Fruit fly (Drosophila melanogaster) whole organism, embryonic: Measurements from ENCODE around the gene Piezo.

Source experiments
- Asciz ChIP-seq: fragments of 200-800 bp; sonication (Bioruptor generic); optimal IDR thresholded peaks from 2 replicates; lab custom pipeline; 2017; ENCODE audit warnings: missing biosample characterization, mild to moderate bottlenecking, missing genetic modification characterization, missing genetic modification reagents
- CG1024 ChIP-seq: fragments of 200-800 bp; sonication (Bioruptor generic); IDR thresholded peaks from 2 replicates; pipeline ENCODE4 v1.3.6; 2022; ENCODE audit warnings: missing biosample characterization, missing genetic modification characterization
- CG10462 ChIP-seq: fragments of 200-800 bp; sonication (Bioruptor generic); optimal IDR thresholded peaks from 2 replicates; lab custom pipeline; 2016; ENCODE audit warnings: missing biosample characterization, missing genetic modification characterization
- CG12155 ChIP-seq: fragments of 200-800 bp; sonication (Bioruptor generic); optimal IDR thresholded peaks from 3 replicates; lab custom pipeline; 2016; ENCODE audit warnings: missing biosample characterization, missing genetic modification characterization
- CG1233 ChIP-seq: fragments of 200-800 bp; sonication (Bioruptor generic); optimal IDR thresholded peaks from 4 replicates; lab custom pipeline; 2018; ENCODE audit warnings: missing biosample characterization, mild to moderate bottlenecking, missing genetic modification characterization
- CG14667 ChIP-seq: fragments of 200-800 bp; sonication (Bioruptor generic); IDR thresholded peaks from 2 replicates; pipeline ENCODE4 v1.3.6; 2022; ENCODE audit warnings: missing biosample characterization, missing genetic modification characterization
- CG17568 ChIP-seq: fragments of 200-800 bp; sonication (Bioruptor generic); optimal IDR thresholded peaks from 2 replicates; lab custom pipeline; 2018; ENCODE audit warnings: missing biosample characterization, mild to moderate bottlenecking, missing genetic modification characterization, moderate library complexity
- CG2116 ChIP-seq: fragments of 200-800 bp; sonication (Bioruptor generic); optimal IDR thresholded peaks from 3 replicates; lab custom pipeline; 2018; ENCODE audit warnings: missing biosample characterization, mild to moderate bottlenecking, missing genetic modification characterization
- CG2199 ChIP-seq: fragments of 200-800 bp; sonication (Bioruptor generic); IDR thresholded peaks from 3 replicates; pipeline ENCODE4 v1.3.6; 2022; ENCODE audit warnings: missing biosample characterization, missing genetic modification characterization
- CG31224 ChIP-seq: fragments of 200-800 bp; sonication (Bioruptor generic); IDR thresholded peaks from 2 replicates; pipeline ENCODE4 v1.3.6; 2022; ENCODE audit warnings: missing biosample characterization, missing genetic modification characterization
- CG34422 ChIP-seq: fragments of 200-800 bp; sonication (Bioruptor generic); IDR thresholded peaks from 3 replicates; pipeline ENCODE4 v1.3.6; 2022; ENCODE audit warnings: missing biosample characterization, missing genetic modification characterization
- CG4617 ChIP-seq: fragments of 200-800 bp; sonication (Bioruptor generic); optimal IDR thresholded peaks from 3 replicates; lab custom pipeline; 2016; ENCODE audit warnings: missing biosample characterization, missing genetic modification characterization, borderline replicate concordance
- CG6683 ChIP-seq: fragments of 200-800 bp; sonication (Bioruptor generic); optimal IDR thresholded peaks from 2 replicates; lab custom pipeline; 2017; ENCODE audit warnings: missing biosample characterization, mild to moderate bottlenecking, missing genetic modification characterization, missing genetic modification reagents
- CG7556 ChIP-seq: fragments of 200-800 bp; sonication (Bioruptor generic); optimal IDR thresholded peaks from 2 replicates; lab custom pipeline; 2017; ENCODE audit warnings: missing biosample characterization, mild to moderate bottlenecking, missing genetic modification characterization
- CG7987 ChIP-seq: fragments of 200-800 bp; sonication (Bioruptor generic); optimal IDR thresholded peaks from 2 replicates; lab custom pipeline; 2018; ENCODE audit warnings: missing biosample characterization, mild to moderate bottlenecking, missing genetic modification characterization, moderate library complexity
- CG8359 ChIP-seq: fragments of 200-800 bp; sonication (Bioruptor generic); optimal IDR thresholded peaks from 2 replicates; lab custom pipeline; 2017; ENCODE audit warnings: missing biosample characterization, mild to moderate bottlenecking, missing genetic modification characterization, borderline replicate concordance
- CG9609 ChIP-seq: fragments of 200-800 bp; sonication (Bioruptor generic); optimal IDR thresholded peaks from 3 replicates; lab custom pipeline; 2016; ENCODE audit warnings: missing biosample characterization, missing genetic modification characterization
- D19B ChIP-seq: fragments of 200-800 bp; sonication (Bioruptor generic); optimal IDR thresholded peaks from 2 replicates; lab custom pipeline; 2017; ENCODE audit warnings: missing biosample characterization, mild to moderate bottlenecking, missing genetic modification characterization
- Dip3 ChIP-seq: fragments of 200-800 bp; sonication (Bioruptor generic); optimal IDR thresholded peaks from 3 replicates; lab custom pipeline; 2016; ENCODE audit warnings: missing biosample characterization, missing genetic modification characterization
- Ets65A ChIP-seq: fragments of 200-800 bp; sonication (Bioruptor generic); peaks from one replicate; lab custom pipeline; 2016; ENCODE audit warnings: missing biosample characterization, missing genetic modification characterization
- GATAe ChIP-seq: fragments of 200-800 bp; sonication (Bioruptor generic); conservative IDR thresholded peaks from 2 replicates; pipeline ENCODE4 v1.3.6; 2022; ENCODE audit warnings: missing biosample characterization, missing genetic modification characterization
- HLH54F ChIP-seq: fragments of 200-800 bp; sonication (Bioruptor generic); optimal IDR thresholded peaks from 3 replicates; lab custom pipeline; 2016; ENCODE audit warnings: missing biosample characterization, missing genetic modification characterization
- Hmr ChIP-seq: fragments of 200-800 bp; sonication (Bioruptor generic); optimal IDR thresholded peaks from 3 replicates; lab custom pipeline; 2017; ENCODE audit warnings: mild to moderate bottlenecking, missing biosample characterization, missing genetic modification reagents, missing genetic modification characterization
- Hr51 ChIP-seq, 2 experiments: fragments of 200-800 bp; sonication (Bioruptor generic); optimal IDR thresholded peaks; 2 replicates in 1 of 2; 3 replicates in 1 of 2; lab custom pipeline; 2016 to 2018; ENCODE audit warnings: missing biosample characterization in 2 of 2, missing genetic modification characterization in 2 of 2, mild to moderate bottlenecking in 1 of 2, moderate library complexity in 1 of 2
- Med ChIP-seq: fragments of 200-800 bp; sonication (Bioruptor generic); peaks from one replicate; lab custom pipeline; 2016; ENCODE audit warnings: missing biosample characterization, missing genetic modification characterization, mild to moderate bottlenecking, inconsistent platforms, moderate library complexity
- Meics ChIP-seq: fragments of 200-800 bp; sonication (Bioruptor generic); optimal IDR thresholded peaks from 2 replicates; lab custom pipeline; 2017; ENCODE audit warnings: missing biosample characterization, mild to moderate bottlenecking, missing genetic modification characterization
- NK7.1 ChIP-seq: fragments of 200-800 bp; sonication (Bioruptor generic); optimal IDR thresholded peaks from 3 replicates; lab custom pipeline; 2016; ENCODE audit warnings: missing biosample characterization, missing genetic modification characterization
- Neu2 ChIP-seq: fragments of 200-800 bp; sonication (Bioruptor generic); optimal IDR thresholded peaks from 3 replicates; lab custom pipeline; 2016; ENCODE audit warnings: missing biosample characterization, missing genetic modification characterization, borderline replicate concordance
- Nf-YC ChIP-seq: fragments of 200-800 bp; optimal IDR thresholded peaks from 3 replicates; lab custom pipeline; 2019; ENCODE audit warnings: missing biosample characterization, mild to moderate bottlenecking, missing genetic modification characterization, moderate library complexity
- PHDP ChIP-seq: fragments of 200-800 bp; sonication (Bioruptor generic); optimal IDR thresholded peaks from 3 replicates; lab custom pipeline; 2018; ENCODE audit warnings: missing biosample characterization, mild to moderate bottlenecking, missing genetic modification characterization, moderate library complexity
- Ravus ChIP-seq: fragments of 200-800 bp; sonication (Bioruptor generic); IDR thresholded peaks from 2 replicates; pipeline ENCODE4 v1.3.6; 2022; ENCODE audit warnings: missing biosample characterization, missing genetic modification characterization
- TFAM ChIP-seq: fragments of 200-800 bp; sonication (Bioruptor generic); optimal IDR thresholded peaks from 2 replicates; lab custom pipeline; 2017; ENCODE audit warnings: missing biosample characterization, missing genetic modification characterization, inconsistent platforms
- az2 ChIP-seq: fragments of 200-800 bp; sonication (Bioruptor generic); optimal IDR thresholded peaks from 3 replicates; lab custom pipeline; 2016; ENCODE audit warnings: missing biosample characterization, missing genetic modification characterization
- bcd ChIP-seq: fragments of 200-800 bp; sonication (Bioruptor generic); optimal IDR thresholded peaks from 2 replicates; lab custom pipeline; 2017; ENCODE audit warnings: missing biosample characterization, mild to moderate bottlenecking, missing genetic modification characterization
- cad ChIP-seq: fragments of >200 bp; optimal IDR thresholded peaks from 2 replicates; lab custom pipeline; 2017; ENCODE audit warnings: missing biosample characterization, missing genetic modification characterization
- crc ChIP-seq: fragments of 200-800 bp; sonication (Bioruptor generic); optimal IDR thresholded peaks from 2 replicates; lab custom pipeline; 2016; ENCODE audit warnings: missing biosample characterization, missing genetic modification characterization
- eyg ChIP-seq: fragments of 200-800 bp; sonication (Bioruptor generic); optimal IDR thresholded peaks from 3 replicates; lab custom pipeline; 2016; ENCODE audit warnings: missing biosample characterization, missing genetic modification characterization
- ftz-f1 ChIP-seq: fragments of 200-800 bp; sonication (Bioruptor generic); optimal IDR thresholded peaks from 2 replicates; lab custom pipeline; 2016; ENCODE audit warnings: missing biosample characterization, missing genetic modification characterization
- gcm ChIP-seq: fragments of 200-800 bp; sonication (Bioruptor generic); optimal IDR thresholded peaks from 2 replicates; lab custom pipeline; 2019; ENCODE audit warnings: missing biosample characterization, mild to moderate bottlenecking, missing genetic modification characterization, moderate library complexity
- gem ChIP-seq: fragments of 200-800 bp; sonication (Bioruptor generic); optimal IDR thresholded peaks from 2 replicates; lab custom pipeline; 2019; ENCODE audit warnings: missing biosample characterization, mild to moderate bottlenecking, missing genetic modification characterization, moderate library complexity
- gfzf ChIP-seq: fragments of 200-800 bp; sonication (Bioruptor generic); optimal IDR thresholded peaks from 2 replicates; lab custom pipeline; 2016; ENCODE audit warnings: missing biosample characterization, mild to moderate bottlenecking, missing genetic modification characterization, moderate library complexity
- gro ChIP-seq: fragments of 200-800 bp; sonication (Bioruptor generic); optimal IDR thresholded peaks from 2 replicates; lab custom pipeline; 2016; ENCODE audit warnings: missing biosample characterization, missing genetic modification characterization
- gsb-n ChIP-seq: fragments of 200-800 bp; sonication (Bioruptor generic); optimal IDR thresholded peaks from 3 replicates; lab custom pipeline; 2018; ENCODE audit warnings: missing biosample characterization, mild to moderate bottlenecking, missing genetic modification characterization
- hth ChIP-seq: fragments of >200 bp; optimal IDR thresholded peaks from 2 replicates; lab custom pipeline; 2017; ENCODE audit warnings: inconsistent platforms
- kni ChIP-seq: fragments of 200-800 bp; sonication (Bioruptor generic); optimal IDR thresholded peaks from 3 replicates; lab custom pipeline; 2017; ENCODE audit warnings: mild to moderate bottlenecking, missing biosample characterization, missing genetic modification reagents, missing genetic modification characterization
- maf-S ChIP-seq: fragments of 200-800 bp; sonication (Bioruptor generic); optimal IDR thresholded peaks from 2 replicates; lab custom pipeline; 2016; ENCODE audit warnings: missing biosample characterization, missing genetic modification characterization
- nmo ChIP-seq: fragments of 200-800 bp; sonication (Bioruptor generic); optimal IDR thresholded peaks from 2 replicates; lab custom pipeline; 2018; ENCODE audit warnings: missing biosample characterization, mild to moderate bottlenecking, missing genetic modification characterization, moderate library complexity
- onecut ChIP-seq: fragments of 200-800 bp; sonication (Bioruptor generic); IDR thresholded peaks from 2 replicates; pipeline ENCODE4 v1.3.6; 2022; ENCODE audit warnings: missing biosample characterization, missing genetic modification characterization
- tll ChIP-seq, 2 experiments: fragments of 200-800 bp in 1 of 2; fragments of >200 bp in 1 of 2; sonication (Bioruptor generic) in 1 of 2; optimal IDR thresholded peaks; 2 replicates each; lab custom pipeline; 2017 to 2019; ENCODE audit warnings: missing biosample characterization in 2 of 2, missing genetic modification characterization in 2 of 2, mild to moderate bottlenecking in 1 of 2, moderate library complexity in 1 of 2
- tup ChIP-seq: fragments of 200-800 bp; sonication (Bioruptor generic); optimal IDR thresholded peaks from 2 replicates; lab custom pipeline; 2016; ENCODE audit warnings: missing biosample characterization, mild to moderate bottlenecking, missing genetic modification characterization, moderate library complexity
- zen2 ChIP-seq: fragments of 200-800 bp; sonication (Bioruptor generic); IDR thresholded peaks from 3 replicates; pipeline ENCODE4 v1.3.6; 2022; ENCODE audit warnings: missing biosample characterization, missing genetic modification characterization; ENCODE audit not compliant: partially characterized antibody
- zf30C ChIP-seq: fragments of 200-800 bp; sonication (Bioruptor generic); optimal IDR thresholded peaks from 3 replicates; lab custom pipeline; 2018; ENCODE audit warnings: missing biosample characterization, mild to moderate bottlenecking, missing genetic modification characterization

The Piezo gene

DNA sequence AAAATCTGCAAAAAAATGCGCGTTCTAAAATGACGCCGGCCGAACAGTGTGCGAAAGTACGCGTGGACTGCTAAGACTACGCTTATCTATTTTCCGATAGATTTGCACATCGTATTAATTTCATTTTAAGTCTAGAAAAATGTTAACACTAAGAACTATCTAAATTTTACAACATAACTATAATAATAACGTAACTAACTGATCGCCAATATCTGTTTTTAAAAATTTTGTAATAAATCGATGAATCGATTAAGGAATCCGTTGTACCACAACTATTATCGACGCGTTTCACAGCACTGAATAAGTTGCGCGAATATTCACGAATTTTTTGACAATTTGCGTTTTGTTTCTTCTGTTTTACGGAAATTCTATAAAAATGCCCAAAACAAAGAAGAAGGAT is 48.2 kb downstream of the Piezo start, which contains the start of gene Ssb-c31a (continued):
- TF ChIP-seq NK7.1 (GFP tag; lab: Kevin White, UChicago) (no peak), Nf-YC (peak; percentile 57), hth (lab: Kevin White, UChicago) (no peak), gsb-n (tag; lab: Kevin White, UChicago) (peak; percentile 23), Ravus (GFP tag; lab: Robert Waterston, UW) (no peak), crc (no peak), CG31224 (GFP tag; lab: Robert Waterston, UW) (peak; percentile 25; the same call in 1 of the 2 replicates), zf30C (GFP tag; lab: Kevin White, UChicago) (no peak), Ets65A (GFP tag; lab: Kevin White, UChicago) (no peak), Hr51 (GFP tag; optimal IDR thresholded peaks at IDR 0.05; lab: Kevin White, UChicago) (peak; percentile 31 to 48), nmo (peak; percentile 64), zen2 (peak; percentile 28; the same call in 1 of the 3 replicates), CG14667 (GFP tag; lab: Robert Waterston, UW) (no peak), PHDP (tag; lab: Kevin White, UChicago) (peak; percentile 43), tll (GFP tag; optimal IDR thresholded peaks at IDR 0.05; lab: Kevin White, UChicago) (peak in 1 of 2 experiments; percentile 21), Asciz (GFP tag; lab: Kevin White, UChicago) (no peak), cad (no peak), tup (peak; percentile 28), CG4617 (peak; percentile 68), HLH54F (peak; percentile 53), CG7556 (GFP tag; lab: Kevin White, UChicago) (peak; percentile 55), CG1024 (no peak), bcd (peak; percentile 55), D19B (GFP tag; lab: Kevin White, UChicago) (no peak), gem (tag; lab: Kevin White, UChicago) (peak; percentile 57), az2 (GFP tag; lab: Kevin White, UChicago) (peak; percentile 46), CG1233 (peak; percentile 31), maf-S (peak; percentile 51), TFAM (GFP tag; lab: Kevin White, UChicago) (no peak), ftz-f1 (GFP tag; lab: Kevin White, UChicago) (no peak), onecut (GFP tag; lab: Robert Waterston, UW) (peak; percentile 88), CG2199 (no peak), Dip3 (GFP tag; lab: Kevin White, UChicago) (peak; percentile 44), CG9609 (GFP tag; lab: Kevin White, UChicago) (peak; percentile 4), eyg (GFP tag; lab: Kevin White, UChicago) (no peak), GATAe (GFP tag; lab: Robert Waterston, UW) (peak; percentile 68), CG6683 (no peak), CG2116 (GFP tag; lab: Kevin White, UChicago) (peak; percentile 79), Med (GFP tag; lab: Kevin White, UChicago) (peak; percentile 89), gfzf (GFP tag; lab: Kevin White, UChicago) (peak; percentile 9), gcm (GFP tag; lab: Kevin White, UChicago) (no peak)

DNA sequence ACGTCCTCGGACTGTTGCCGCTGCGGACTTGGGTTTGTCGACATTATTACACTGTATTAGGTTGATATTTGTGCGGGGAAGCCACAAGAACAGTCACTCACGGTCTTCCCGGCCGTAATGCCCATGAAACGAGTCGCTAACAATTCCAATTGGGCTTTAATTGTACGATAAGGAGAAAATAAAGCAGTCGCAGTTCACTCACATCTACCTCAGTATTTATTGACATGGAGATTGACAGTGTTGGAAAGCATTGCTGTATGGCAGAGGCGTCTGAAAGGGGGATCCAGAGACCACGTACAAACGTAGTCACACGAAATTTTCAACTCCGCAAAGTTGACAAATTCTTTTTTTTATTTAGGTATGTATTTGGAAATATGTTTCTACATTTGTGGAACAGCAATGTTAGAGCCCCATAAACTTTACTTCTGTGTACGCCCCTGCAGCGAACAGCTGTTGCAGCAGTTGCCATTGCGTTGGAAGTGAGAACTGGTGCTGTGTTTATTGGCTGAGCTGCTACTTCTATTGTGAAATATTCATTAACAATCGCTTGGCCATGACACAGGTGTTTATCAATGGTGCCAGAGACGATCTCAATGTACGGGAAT is 49.9 kb downstream of the Piezo start, which contains the start of the genes CG8372 and CG8360:
CG8372 (minus strand) TSS at position 237 of the 605 bp plus-strand sequence.
CG8360 (plus strand) TSS at position 294 of the 605 bp plus-strand sequence.
- peak; percentile 97 for TF ChIP-seq CG7987 (GFP tag; lab: Kevin White, UChicago)
- TF ChIP-seq CG9609 (GFP tag; lab: Kevin White, UChicago): peak; percentile 99
- peak; percentile 99 for TF ChIP-seq Hmr (GFP tag; lab: Kevin White, UChicago)
- peak; percentile 99 for TF ChIP-seq CG10462 (GFP tag; lab: Kevin White, UChicago)
- peak; percentile 98 for TF ChIP-seq CG12155
- peak; percentile 90 for TF ChIP-seq kni (GFP tag; lab: Kevin White, UChicago)
- TF ChIP-seq CG17568 (GFP tag; lab: Kevin White, UChicago): peak; percentile 98
- TF ChIP-seq Neu2 (GFP tag; lab: Kevin White, UChicago): peak; percentile 95
- peak; percentile 99 for TF ChIP-seq gro (GFP tag; lab: Kevin White, UChicago)
- peak; percentile 98 for TF ChIP-seq Meics (GFP tag; lab: Kevin White, UChicago)
- peak; percentile 99 for TF ChIP-seq CG34422 (GFP tag; lab: Robert Waterston, UW)
- TF ChIP-seq CG8359: peak; percentile 93
